Worm (Caenorhabditis elegans) whole organism, young adult: ENCODE data around the gene gskl-1.

Experiments used
- C17E4.6 ChIP-seq: fragments of 200-800 bp; sonication (Bioruptor generic); IDR thresholded peaks from 2 replicates; pipeline ENCODE4 v1.3.6; 2022; ENCODE audit warnings: missing genetic modification reagents, missing genetic modification characterization, missing compliant biosample characterization
- F22D6.2 ChIP-seq: sonication (generic microtip); optimal IDR thresholded peaks from 2 replicates; lab custom pipeline; 2016; ENCODE audit warnings: mild to moderate bottlenecking, missing genetic modification characterization, missing compliant biosample characterization
- F33H1.4 ChIP-seq: fragments of 200-800 bp; sonication (Bioruptor generic); IDR thresholded peaks from 2 replicates; pipeline ENCODE4 v1.3.6; 2022; ENCODE audit warnings: missing genetic modification reagents, missing genetic modification characterization, missing compliant biosample characterization
- F37B4.10 ChIP-seq: fragments of 200-800 bp; sonication (Bioruptor generic); IDR thresholded peaks from 2 replicates; pipeline ENCODE4 v1.3.6; 2022; ENCODE audit warnings: missing genetic modification characterization, missing compliant biosample characterization
- F49E8.2 ChIP-seq: sonication (generic microtip); optimal IDR thresholded peaks from 3 replicates; lab custom pipeline; 2017; ENCODE audit warnings: missing genetic modification characterization, mild to moderate bottlenecking, missing compliant biosample characterization, antibody characterized with exemption, moderate library complexity; ENCODE audit not compliant: insufficient read depth
- Y53G8AR.9 ChIP-seq: fragments of 200-800 bp; sonication (Bioruptor generic); conservative IDR thresholded peaks from 2 replicates; pipeline ENCODE4 v1.3.6; 2022; ENCODE audit warnings: missing genetic modification reagents, missing genetic modification characterization, missing compliant biosample characterization
- Y79H2A.3 ChIP-seq: fragments of 200-800 bp; sonication (Bioruptor generic); conservative IDR thresholded peaks from 2 replicates; pipeline ENCODE4 v1.3.6; 2022; ENCODE audit warnings: missing genetic modification reagents, missing genetic modification characterization, missing compliant biosample characterization
- akir-1 ChIP-seq: fragments of 200-800 bp; sonication (Bioruptor generic); optimal IDR thresholded peaks from 2 replicates; lab custom pipeline; 2018; ENCODE audit warnings: mild to moderate bottlenecking, missing genetic modification characterization, moderate library complexity, missing compliant biosample characterization
- atf-7 ChIP-seq: sonication (generic microtip); optimal IDR thresholded peaks from 2 replicates; lab custom pipeline; 2017; ENCODE audit warnings: mild to moderate bottlenecking, missing genetic modification characterization, missing compliant biosample characterization
- ceh-100 ChIP-seq: fragments of 200-800 bp; sonication (Bioruptor generic); IDR thresholded peaks from 2 replicates; pipeline ENCODE4 v1.3.6; 2022; ENCODE audit warnings: missing genetic modification reagents, missing genetic modification characterization, missing compliant biosample characterization
- ceh-40 ChIP-seq: fragments of 200-800 bp; sonication (Bioruptor generic); IDR thresholded peaks from 2 replicates; pipeline ENCODE4 v1.3.6; 2022; ENCODE audit warnings: missing genetic modification characterization, missing compliant biosample characterization
- ceh-91 ChIP-seq: fragments of 200-800 bp; sonication (Bioruptor generic); IDR thresholded peaks from 2 replicates; pipeline ENCODE4 v1.3.6; 2022; ENCODE audit warnings: missing genetic modification reagents, missing genetic modification characterization, missing compliant biosample characterization
- dox-1 ChIP-seq: fragments of 200-800 bp; sonication (Bioruptor generic); IDR thresholded peaks from 2 replicates; pipeline ENCODE4 v1.3.6; 2022; ENCODE audit warnings: missing genetic modification reagents, missing genetic modification characterization, missing compliant biosample characterization
- egrh-3 ChIP-seq: fragments of 200-800 bp; sonication (Bioruptor generic); IDR thresholded peaks from 2 replicates; pipeline ENCODE4 v1.3.6; 2022; ENCODE audit warnings: missing genetic modification reagents, missing genetic modification characterization, missing compliant biosample characterization
- ekl-4 ChIP-seq: fragments of 200-800 bp; sonication (Bioruptor generic); IDR thresholded peaks from 2 replicates; pipeline ENCODE4 v1.3.6; 2022; ENCODE audit warnings: missing genetic modification reagents, missing genetic modification characterization, missing compliant biosample characterization
- ets-4 ChIP-seq: fragments of 200-800 bp; sonication (Bioruptor generic); optimal IDR thresholded peaks from 2 replicates; lab custom pipeline; 2018; ENCODE audit warnings: mild to moderate bottlenecking, missing genetic modification characterization, missing compliant biosample characterization
- gei-17 ChIP-seq: fragments of 200-800 bp; sonication (Bioruptor generic); optimal IDR thresholded peaks from 2 replicates; lab custom pipeline; 2018; ENCODE audit warnings: mild to moderate bottlenecking, missing genetic modification characterization, missing compliant biosample characterization
- hsf-1 ChIP-seq: fragments of 200-800 bp; sonication (Bioruptor generic); IDR thresholded peaks from 2 replicates; pipeline ENCODE4 v1.3.6; 2022; ENCODE audit warnings: missing genetic modification reagents, missing genetic modification characterization, missing compliant biosample characterization
- lag-1 ChIP-seq: fragments of 200-800 bp; sonication (Bioruptor generic); IDR thresholded peaks from 2 replicates; pipeline ENCODE4 v1.3.6; 2022; ENCODE audit warnings: missing genetic modification reagents, missing genetic modification characterization, missing compliant biosample characterization
- let-607 ChIP-seq, 2 experiments: fragments of 200-800 bp in 1 of 2; sonication (Bioruptor generic) in 1 of 2; sonication (generic microtip) in 1 of 2; optimal IDR thresholded peaks; 2 replicates each; lab custom pipeline; 2016 to 2018; ENCODE audit warnings: mild to moderate bottlenecking in 2 of 2, missing compliant biosample characterization in 2 of 2, missing genetic modification characterization in 2 of 2, moderate library complexity in 2 of 2, missing genotype in 1 of 2
- madf-3 ChIP-seq: fragments of 200-800 bp; sonication (Bioruptor generic); IDR thresholded peaks from 2 replicates; pipeline ENCODE4 v1.3.6; 2022; ENCODE audit warnings: missing genetic modification reagents, missing genetic modification characterization, missing compliant biosample characterization
- madf-6 ChIP-seq: fragments of 200-800 bp; sonication (Bioruptor generic); IDR thresholded peaks from 2 replicates; pipeline ENCODE4 v1.3.6; 2022; ENCODE audit warnings: missing genetic modification reagents, missing genetic modification characterization, missing compliant biosample characterization
- madf-8 ChIP-seq: fragments of 200-800 bp; sonication (Bioruptor generic); conservative IDR thresholded peaks from 2 replicates; pipeline ENCODE4 v1.3.6; 2022; ENCODE audit warnings: missing genetic modification reagents, missing genetic modification characterization, missing compliant biosample characterization
- mcd-1 ChIP-seq: fragments of 200-800 bp; sonication (Bioruptor generic); IDR thresholded peaks from 2 replicates; pipeline ENCODE4 v1.3.6; 2022; ENCODE audit warnings: missing genetic modification reagents, missing genetic modification characterization, missing compliant biosample characterization
- nhr-80 ChIP-seq: sonication (generic microtip); optimal IDR thresholded peaks from 2 replicates; lab custom pipeline; 2016; ENCODE audit warnings: missing genetic modification characterization, missing compliant biosample characterization
- nhr-90 ChIP-seq: sonication (generic microtip); optimal IDR thresholded peaks from 2 replicates; lab custom pipeline; 2016; ENCODE audit warnings: missing genotype, mild to moderate bottlenecking, missing genetic modification characterization, missing compliant biosample characterization
- pbrm-1 ChIP-seq: fragments of 200-800 bp; sonication (Bioruptor generic); IDR thresholded peaks from 2 replicates; pipeline ENCODE4 v1.3.6; 2022; ENCODE audit warnings: missing genetic modification reagents, missing genetic modification characterization, missing compliant biosample characterization
- pha-4 ChIP-seq: fragments of 150-350 bp; sonication (generic microtip); optimal IDR thresholded peaks from 2 replicates; lab custom pipeline; 2014; ENCODE audit warnings: missing biosample characterization, missing genetic modification reagents, missing genetic modification characterization
- rcor-1 ChIP-seq: fragments of 200-800 bp; sonication (Bioruptor generic); IDR thresholded peaks from 2 replicates; pipeline ENCODE4 v1.3.6; 2022; ENCODE audit warnings: missing genetic modification reagents, missing genetic modification characterization, missing compliant biosample characterization
- snpc-1.3 ChIP-seq: sonication (generic microtip); optimal IDR thresholded peaks from 2 replicates; lab custom pipeline; 2017; ENCODE audit warnings: missing genetic modification characterization, mild to moderate bottlenecking, missing compliant biosample characterization, antibody characterized with exemption, moderate library complexity, missing genotype, missing genetic modification reagents; ENCODE audit not compliant: insufficient read depth
- xnd-1 ChIP-seq: sonication (generic microtip); optimal IDR thresholded peaks from 2 replicates; lab custom pipeline; 2016; ENCODE audit warnings: missing genotype, missing genetic modification reagents, missing genetic modification characterization, missing compliant biosample characterization
- zfh-2 ChIP-seq: fragments of 200-800 bp; sonication (Bioruptor generic); conservative IDR thresholded peaks from 2 replicates; pipeline ENCODE4 v1.3.6; 2022; ENCODE audit warnings: missing genetic modification reagents, missing genetic modification characterization, missing compliant biosample characterization
- ztf-28 ChIP-seq: fragments of 200-800 bp; sonication (Bioruptor generic); IDR thresholded peaks from 2 replicates; pipeline ENCODE4 v1.3.6; 2022; ENCODE audit warnings: missing genetic modification reagents, missing genetic modification characterization, missing compliant biosample characterization

The gskl-1 gene

ce11 chrII:10932305-10932704 is 15.1 kb upstream of the gskl-1 start:
- 0 out of 2 replicates have a peak, but pooled peaks have one; percentile 16 for TF ChIP-seq dox-1 (GFP tag; lab: Robert Waterston, UW)
- no peak for TF ChIP-seq mcd-1 (GFP tag; lab: Robert Waterston, UW)
- no peak for TF ChIP-seq C17E4.6 (GFP tag; lab: Robert Waterston, UW)
- TF ChIP-seq akir-1 (GFP tag; lab: Kevin White, UChicago) = no peak
- TF ChIP-seq F37B4.10 (GFP tag; lab: Robert Waterston, UW) = no peak
- no peak for TF ChIP-seq zfh-2
- no peak for TF ChIP-seq nhr-80 (tag; lab: Kevin White, UChicago)
- TF ChIP-seq Y53G8AR.9 (GFP tag; lab: Robert Waterston, UW) = peak; percentile 20; the same call in 1 of the 2 replicates
- no peak for TF ChIP-seq F22D6.2 (tag; lab: Kevin White, UChicago)
- peak; percentile 53; the same call in 1 of the 2 replicates for TF ChIP-seq ekl-4 (GFP tag; lab: Robert Waterston, UW)
- peak; percentile 92 for TF ChIP-seq Y79H2A.3 (GFP tag; lab: Robert Waterston, UW)
- TF ChIP-seq pbrm-1 (GFP tag; lab: Robert Waterston, UW) = no peak
- peak; percentile 9; the same call in 1 of the 2 replicates for TF ChIP-seq madf-8 (GFP tag; lab: Robert Waterston, UW)
- TF ChIP-seq lag-1 (GFP tag; lab: Robert Waterston, UW) = no peak
- TF ChIP-seq xnd-1 (tag; lab: Kevin White, UChicago) = peak; percentile 19
- TF ChIP-seq pha-4 = no peak
- peak; percentile 53 for TF ChIP-seq madf-6 (GFP tag; lab: Robert Waterston, UW)
- no peak for TF ChIP-seq gei-17 (GFP tag; lab: Kevin White, UChicago)
- TF ChIP-seq atf-7 (tag; lab: Kevin White, UChicago) = no peak
- no peak for TF ChIP-seq let-607 (tag; optimal IDR thresholded peaks at IDR 0.05; lab: Kevin White, UChicago)
- no peak for TF ChIP-seq ets-4 (GFP tag; lab: Kevin White, UChicago)
- TF ChIP-seq rcor-1 (GFP tag; lab: Robert Waterston, UW) = peak; percentile 13; the same call in 1 of the 2 replicates
- TF ChIP-seq snpc-1.3 (tag; lab: Kevin White, UChicago) = no peak
- TF ChIP-seq nhr-90 (tag; lab: Kevin White, UChicago) = no peak
- no peak for TF ChIP-seq F49E8.2 (tag; lab: Kevin White, UChicago)
- no peak for TF ChIP-seq F33H1.4 (GFP tag; lab: Robert Waterston, UW)

ce11 chrII:10932725-10933124 is 14.6 kb upstream of the gskl-1 start:
- TF ChIP-seq egrh-3 (GFP tag; lab: Robert Waterston, UW) = peak; percentile 98
- TF ChIP-seq ztf-28 (GFP tag; lab: Robert Waterston, UW) = 0 out of 2 replicates have a peak, but pooled peaks have one; percentile 58
- peak; percentile 57 for TF ChIP-seq madf-8 (GFP tag; lab: Robert Waterston, UW)
- 0 out of 2 replicates have a peak, but pooled peaks have one; percentile 70 for TF ChIP-seq F37B4.10 (GFP tag; lab: Robert Waterston, UW)
- TF ChIP-seq dox-1 (GFP tag; lab: Robert Waterston, UW) = peak; percentile 52; the same call in 1 of the 2 replicates
- TF ChIP-seq madf-6 (GFP tag; lab: Robert Waterston, UW) = peak; percentile 64
- TF ChIP-seq F33H1.4 (GFP tag; lab: Robert Waterston, UW) = peak; percentile 49
- 0 out of 2 replicates have a peak, but pooled peaks have one; percentile 13 for TF ChIP-seq ceh-40 (GFP tag; lab: Robert Waterston, UW)
- TF ChIP-seq ceh-91 (GFP tag; lab: Robert Waterston, UW) = peak; percentile 35; the same call in 1 of the 2 replicates
- TF ChIP-seq mcd-1 (GFP tag; lab: Robert Waterston, UW) = peak; percentile 45; the same call in 1 of the 2 replicates
- peak; percentile 78; the same call in 1 of the 2 replicates for TF ChIP-seq madf-3 (GFP tag; lab: Robert Waterston, UW)
- peak; percentile 91 for TF ChIP-seq hsf-1
- TF ChIP-seq ceh-100 = peak; percentile 22; the same call in 1 of the 2 replicates
